Fruit fly (Drosophila melanogaster) whole organism, embryonic: ENCODE data around the gene AOX4.
A peak's percentile ranks its signal among the peaks of the same experiment; 100 is the strongest.

Experiments
- CG10209 ChIP-seq: fragments of 200-800 bp; sonication (Bioruptor generic); optimal IDR thresholded peaks from 3 replicates; lab custom pipeline; 2017; ENCODE audit warnings: missing biosample characterization, mild to moderate bottlenecking, missing genetic modification characterization, missing genetic modification reagents
- CG12236 ChIP-seq: fragments of 200-800 bp; sonication (Bioruptor generic); optimal IDR thresholded peaks from 2 replicates; lab custom pipeline; 2016; ENCODE audit warnings: missing biosample characterization, missing genetic modification characterization
- CG12391 ChIP-seq: fragments of 200-800 bp; sonication (Bioruptor generic); optimal IDR thresholded peaks from 3 replicates; lab custom pipeline; 2018; ENCODE audit warnings: missing biosample characterization, mild to moderate bottlenecking, missing genetic modification characterization, moderate library complexity
- CG12744 ChIP-seq: fragments of 200-800 bp; sonication (Bioruptor generic); optimal IDR thresholded peaks from 2 replicates; lab custom pipeline; 2016; ENCODE audit warnings: missing biosample characterization, missing genetic modification characterization
- CG12942 ChIP-seq: fragments of 200-800 bp; sonication (Bioruptor generic); optimal IDR thresholded peaks from 3 replicates; lab custom pipeline; 2016; ENCODE audit warnings: missing biosample characterization, missing genetic modification characterization
- CG15073 ChIP-seq: fragments of 200-800 bp; sonication (Bioruptor generic); optimal IDR thresholded peaks from 2 replicates; lab custom pipeline; 2016; ENCODE audit warnings: missing biosample characterization, missing genetic modification characterization
- CG2120 ChIP-seq: fragments of 200-800 bp; sonication (Bioruptor generic); optimal IDR thresholded peaks from 3 replicates; lab custom pipeline; 2016; ENCODE audit warnings: missing biosample characterization, missing genetic modification characterization
- CG30020 ChIP-seq: fragments of 200-800 bp; optimal IDR thresholded peaks from 2 replicates; lab custom pipeline; 2019; ENCODE audit warnings: missing biosample characterization, mild to moderate bottlenecking, missing genetic modification characterization, moderate library complexity
- CG31365 ChIP-seq: fragments of 200-800 bp; sonication (Bioruptor generic); optimal IDR thresholded peaks from 2 replicates; lab custom pipeline; 2018; ENCODE audit warnings: missing biosample characterization, mild to moderate bottlenecking, missing genetic modification characterization
- CG3163 ChIP-seq: fragments of 200-800 bp; sonication (Bioruptor generic); optimal IDR thresholded peaks from 3 replicates; lab custom pipeline; 2016; ENCODE audit warnings: missing biosample characterization, missing genetic modification characterization
- CG32532 ChIP-seq: fragments of 200-800 bp; sonication (Bioruptor generic); IDR thresholded peaks from 2 replicates; pipeline ENCODE4 v1.3.6; 2022; ENCODE audit warnings: missing biosample characterization, missing genetic modification characterization
- CG32767 ChIP-seq: fragments of 200-800 bp; sonication (Bioruptor generic); IDR thresholded peaks from 2 replicates; pipeline ENCODE4 v1.3.6; 2022; ENCODE audit warnings: missing biosample characterization, missing genetic modification characterization
- CG34376 ChIP-seq: fragments of 200-800 bp; sonication (Bioruptor generic); optimal IDR thresholded peaks from 2 replicates; lab custom pipeline; 2018; ENCODE audit warnings: missing biosample characterization, mild to moderate bottlenecking, missing genetic modification characterization
- CG8089 ChIP-seq: fragments of 200-800 bp; sonication (Bioruptor generic); optimal IDR thresholded peaks from 3 replicates; lab custom pipeline; 2016; ENCODE audit warnings: missing biosample characterization, missing genetic modification characterization
- CTCF ChIP-seq: fragments of 200-800 bp; sonication (Bioruptor generic); optimal IDR thresholded peaks from 2 replicates; lab custom pipeline; 2017; ENCODE audit warnings: missing biosample characterization, mild to moderate bottlenecking, missing genetic modification characterization, moderate library complexity
- Jarid2 ChIP-seq: fragments of 200-800 bp; sonication (Bioruptor generic); optimal IDR thresholded peaks from 3 replicates; lab custom pipeline; 2017; ENCODE audit warnings: mild to moderate bottlenecking, missing biosample characterization, missing genetic modification reagents, missing genetic modification characterization
- MESR4 ChIP-seq: fragments of 200-800 bp; sonication (Bioruptor generic); optimal IDR thresholded peaks from 2 replicates; lab custom pipeline; 2018; ENCODE audit warnings: missing biosample characterization, mild to moderate bottlenecking, missing genetic modification characterization, moderate library complexity
- Pdp1 ChIP-seq, 2 experiments: fragments of 200-800 bp; sonication (Bioruptor generic); optimal IDR thresholded peaks; 3 replicates each; lab custom pipeline; 2016; ENCODE audit warnings: missing biosample characterization in 2 of 2, missing genetic modification characterization in 2 of 2, mild to moderate bottlenecking in 1 of 2, moderate library complexity in 1 of 2
- Trl ChIP-seq, 3 experiments: fragments of >200 bp in 2 of 3; fragments of 200-800 bp in 1 of 3; sonication (Bioruptor generic) in 1 of 3; optimal IDR thresholded peaks; 2 replicates in 1 of 3; 3 replicates in 2 of 3; lab custom pipeline; 2016 to 2017; ENCODE audit warnings: missing biosample characterization in 1 of 3, missing genetic modification characterization in 1 of 3
- Xbp1 ChIP-seq: fragments of 200-800 bp; sonication (Bioruptor generic); optimal IDR thresholded peaks from 3 replicates; lab custom pipeline; 2016; ENCODE audit warnings: missing biosample characterization, mild to moderate bottlenecking, missing genetic modification characterization
- YL-1 ChIP-seq: fragments of 200-800 bp; sonication (Bioruptor generic); optimal IDR thresholded peaks from 3 replicates; lab custom pipeline; 2017; ENCODE audit warnings: missing biosample characterization, mild to moderate bottlenecking, missing genetic modification characterization
- chinmo ChIP-seq: fragments of 200-800 bp; sonication (Bioruptor generic); IDR thresholded peaks from 4 replicates; pipeline ENCODE4 v1.3.6; 2022; ENCODE audit warnings: missing biosample characterization, missing genetic modification characterization; ENCODE audit not compliant: partially characterized antibody
- croc ChIP-seq: fragments of 200-800 bp; sonication (Bioruptor generic); conservative IDR thresholded peaks from 3 replicates; pipeline ENCODE4 v1.3.6; 2022; ENCODE audit warnings: missing biosample characterization, missing genetic modification characterization
- cwo ChIP-seq: fragments of 200-800 bp; sonication (Bioruptor generic); optimal IDR thresholded peaks from 3 replicates; lab custom pipeline; 2017; ENCODE audit warnings: missing biosample characterization, missing genetic modification characterization, mild to moderate bottlenecking, moderate library complexity, missing genetic modification reagents
- da ChIP-seq: fragments of 200-800 bp; sonication (Bioruptor generic); optimal IDR thresholded peaks from 2 replicates; lab custom pipeline; 2016; ENCODE audit warnings: missing biosample characterization, missing genetic modification characterization
- danr ChIP-seq: fragments of 200-800 bp; sonication (Bioruptor generic); IDR thresholded peaks from 2 replicates; pipeline ENCODE4 v1.3.6; 2022; ENCODE audit warnings: missing biosample characterization, missing genetic modification characterization
- dati ChIP-seq: fragments of 200-800 bp; sonication (Bioruptor generic); IDR thresholded peaks from 2 replicates; pipeline ENCODE4 v1.3.6; 2022; ENCODE audit warnings: missing biosample characterization, missing genetic modification characterization
- dpn ChIP-seq, 2 experiments: fragments of 200-800 bp; sonication (Bioruptor generic); optimal IDR thresholded peaks; 3 replicates each; lab custom pipeline; 2016; ENCODE audit warnings: missing biosample characterization in 2 of 2, missing genetic modification characterization in 2 of 2
- ems ChIP-seq: fragments of 200-800 bp; sonication (Bioruptor generic); optimal IDR thresholded peaks from 3 replicates; lab custom pipeline; 2016; ENCODE audit warnings: missing biosample characterization, missing genetic modification characterization
- eyg ChIP-seq: fragments of 200-800 bp; sonication (Bioruptor generic); optimal IDR thresholded peaks from 3 replicates; lab custom pipeline; 2016; ENCODE audit warnings: missing biosample characterization, missing genetic modification characterization
- ftz-f1 ChIP-seq: fragments of 200-800 bp; sonication (Bioruptor generic); optimal IDR thresholded peaks from 2 replicates; lab custom pipeline; 2016; ENCODE audit warnings: missing biosample characterization, missing genetic modification characterization
- gem ChIP-seq: fragments of 200-800 bp; sonication (Bioruptor generic); optimal IDR thresholded peaks from 2 replicates; lab custom pipeline; 2019; ENCODE audit warnings: missing biosample characterization, mild to moderate bottlenecking, missing genetic modification characterization, moderate library complexity
- her ChIP-seq: fragments of 200-800 bp; sonication (Bioruptor generic); optimal IDR thresholded peaks from 2 replicates; lab custom pipeline; 2016; ENCODE audit warnings: missing biosample characterization, missing genetic modification characterization
- insv ChIP-seq, 2 experiments: fragments of 200-800 bp; sonication (Bioruptor generic); optimal IDR thresholded peaks; 3 replicates each; lab custom pipeline; 2016 to 2018; ENCODE audit warnings: missing biosample characterization in 2 of 2, missing genetic modification characterization in 2 of 2
- inv ChIP-seq: fragments of 200-800 bp; sonication (Bioruptor generic); IDR thresholded peaks from 2 replicates; pipeline ENCODE4 v1.3.6; 2022; ENCODE audit warnings: missing biosample characterization, missing genetic modification characterization; ENCODE audit not compliant: partially characterized antibody
- lov ChIP-seq, 2 experiments: fragments of 200-800 bp in 1 of 2; fragments of >200 bp in 1 of 2; sonication (Bioruptor generic) in 1 of 2; IDR thresholded peaks in 1 of 2; optimal IDR thresholded peaks in 1 of 2; 2 replicates in 1 of 2; 3 replicates in 1 of 2; pipeline versions ENCODE4 v1.3.6 to Lab custom; 2017 to 2022; ENCODE audit warnings: missing biosample characterization in 1 of 2, missing genetic modification characterization in 1 of 2
- otp ChIP-seq: fragments of 200-800 bp; sonication (Bioruptor generic); IDR thresholded peaks from 3 replicates; pipeline ENCODE4, ENCODE4 v1.3.6; 2022; ENCODE audit warnings: missing biosample characterization, missing genetic modification characterization
- tgo ChIP-seq: fragments of 200-800 bp; sonication (Bioruptor generic); IDR thresholded peaks from 3 replicates; pipeline ENCODE4 v1.3.6; 2022; ENCODE audit warnings: missing biosample characterization, missing genetic modification characterization
- wdn ChIP-seq: fragments of 200-800 bp; sonication (Bioruptor generic); IDR thresholded peaks from 2 replicates; pipeline ENCODE4 v1.3.6; 2022; ENCODE audit warnings: missing biosample characterization, missing genetic modification characterization

Gene AOX4

dm6 chr3R:15540932-15541331 lies 11.7 kb downstream of the AOX4 start:
- no peak for TF ChIP-seq tgo
- no peak for TF ChIP-seq CTCF (GFP tag; lab: Kevin White, UChicago)
- no peak for TF ChIP-seq CG15073 (GFP tag; lab: Kevin White, UChicago)
- no peak for TF ChIP-seq gem

DNA sequence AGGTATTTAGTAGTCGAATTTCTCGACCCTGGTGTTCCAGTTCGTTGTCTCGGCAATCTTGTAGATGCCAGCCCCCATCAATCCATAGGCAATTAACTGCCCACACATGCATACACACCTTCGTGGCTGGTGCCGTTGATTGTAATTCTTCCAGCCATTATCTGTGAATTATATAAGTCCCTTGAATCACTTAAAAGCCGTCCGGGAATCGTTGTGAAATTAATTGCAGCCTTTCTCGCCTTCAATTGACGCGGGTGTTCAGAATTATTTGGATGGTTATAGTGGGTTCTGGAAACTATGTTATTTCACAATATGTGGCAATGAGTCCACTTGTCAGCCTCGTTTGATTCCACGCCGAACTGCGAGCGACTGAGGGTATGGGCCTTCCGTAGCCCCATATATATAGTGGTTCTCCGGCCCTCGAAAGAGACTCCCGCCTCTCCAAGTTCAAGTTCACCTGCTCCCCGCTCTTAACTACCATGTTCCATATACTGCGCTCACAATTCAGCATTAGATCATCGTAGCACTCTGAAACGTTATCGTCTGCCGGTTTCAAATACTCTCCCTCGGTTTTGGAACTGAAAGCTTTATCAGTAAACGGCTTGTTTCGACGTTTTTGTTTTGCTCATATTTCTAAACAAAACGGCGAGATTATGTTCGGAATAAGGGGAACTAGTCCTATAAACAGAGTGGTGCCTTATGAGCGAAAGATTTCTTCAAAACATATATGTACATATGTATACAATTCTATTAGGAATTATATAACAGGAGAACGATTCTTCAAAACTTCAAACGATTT lies 15.5 kb downstream of the AOX4 start, which contains the start of gene AOX1:
TSS of gene AOX1 (minus strand) at position 375 of the 799 bp plus-strand sequence.
- TF ChIP-seq dati (GFP tag; lab: Robert Waterston, UW) (no peak), her (GFP tag; lab: Kevin White, UChicago) (no peak), lov (optimal IDR thresholded peaks at IDR 0.05; lab: Kevin White, UChicago) (no peak), lov (GFP tag; IDR thresholded peaks at IDR 0.05; lab: Robert Waterston, UW) (no peak), cwo (GFP tag; lab: Kevin White, UChicago) (peak; percentile 28), danr (GFP tag; lab: Robert Waterston, UW) (no peak), CG12942 (no peak), wdn (GFP tag; lab: Robert Waterston, UW) (no peak), CG10209 (GFP tag; lab: Kevin White, UChicago) (no peak), chinmo (GFP tag; lab: Robert Waterston, UW) (peak; percentile 76; the same call in 2 of the 4 replicates), Pdp1 (GFP tag; optimal IDR thresholded peaks at IDR 0.05; lab: Kevin White, UChicago) (peak in 1 of 2 experiments; percentile 73), ems (no peak), CG12236 (no peak), CG3163 (peak; percentile 63), Trl (optimal IDR thresholded peaks at IDR 0.05; lab: Kevin White, UChicago) (peak; percentile 14 to 81), Trl (GFP tag; optimal IDR thresholded peaks at IDR 0.05; lab: Kevin White, UChicago) (no peak), CG32532 (GFP tag; lab: Robert Waterston, UW) (peak; percentile 41; the same call in 1 of the 2 replicates), CG2120 (GFP tag; lab: Kevin White, UChicago) (no peak), CG12391 (tag; lab: Kevin White, UChicago) (no peak), insv (GFP tag; optimal IDR thresholded peaks at IDR 0.05; lab: Kevin White, UChicago) (no peak), otp (GFP tag; lab: Robert Waterston, UW) (no peak), CG32767 (no peak), CG30020 (tag; lab: Kevin White, UChicago) (no peak), YL-1 (GFP tag; lab: Kevin White, UChicago) (no peak), Xbp1 (GFP tag; lab: Kevin White, UChicago) (no peak), dpn (GFP tag; optimal IDR thresholded peaks at IDR 0.05; lab: Kevin White, UChicago) (no peak), CG34376 (GFP tag; lab: Kevin White, UChicago) (peak; percentile 27), croc (GFP tag; lab: Robert Waterston, UW) (no peak), CG8089 (GFP tag; lab: Kevin White, UChicago) (no peak), inv (peak; percentile 24; the same call in 1 of the 2 replicates), ftz-f1 (GFP tag; lab: Kevin White, UChicago) (peak; percentile 16), CG31365 (no peak), da (GFP tag; lab: Kevin White, UChicago) (no peak), CG12744 (GFP tag; lab: Kevin White, UChicago) (no peak), MESR4 (GFP tag; lab: Kevin White, UChicago) (no peak), eyg (GFP tag; lab: Kevin White, UChicago) (no peak), Jarid2 (GFP tag; lab: Kevin White, UChicago) (peak; percentile 62)
